Worm (Caenorhabditis elegans) whole organism, L4 larva: Measurements from ENCODE around the gene gcy-21.

Source experiments
- ZK546.5 ChIP-seq, 2 experiments: sonication (generic microtip); optimal IDR thresholded peaks; 2 replicates each; lab custom pipeline; 2017; ENCODE audit warnings: missing biosample characterization in 2 of 2, missing genetic modification characterization in 2 of 2
- ama-1 ChIP-seq: fragments of 150-350 bp; optimal IDR thresholded peaks from 2 replicates; lab custom pipeline; 2014; ENCODE audit warnings: inconsistent platforms, mixed read lengths
- egl-27 ChIP-seq: sonication (generic microtip); optimal IDR thresholded peaks from 3 replicates; lab custom pipeline; 2017; ENCODE audit warnings: missing biosample characterization, missing genetic modification reagents, missing genetic modification characterization
- fos-1 ChIP-seq: fragments of 150-350 bp; optimal IDR thresholded peaks from 2 replicates; lab custom pipeline; 2014; ENCODE audit warnings: missing biosample characterization, missing genetic modification characterization
- gei-8 ChIP-seq: fragments of 200-800 bp; sonication (Bioruptor generic); optimal IDR thresholded peaks from 2 replicates; lab custom pipeline; 2018; ENCODE audit warnings: mild to moderate bottlenecking, missing genetic modification characterization, missing compliant biosample characterization
- lin-13 ChIP-seq: fragments of 150-350 bp; optimal IDR thresholded peaks from 2 replicates; lab custom pipeline; 2014; ENCODE audit warnings: missing biosample characterization, missing genetic modification reagents, missing genetic modification characterization
- madf-5 ChIP-seq, 2 experiments: fragments of 200-800 bp; sonication (Bioruptor generic); IDR thresholded peaks; 2 replicates each; pipeline ENCODE4 v1.3.6; 2022; ENCODE audit warnings: missing compliant biosample characterization in 2 of 2, missing genetic modification characterization in 2 of 2
- nhr-6 ChIP-seq: fragments of 150-350 bp; optimal IDR thresholded peaks from 2 replicates; lab custom pipeline; 2014; ENCODE audit warnings: missing biosample characterization, missing genetic modification characterization
- nhr-76 ChIP-seq: fragments of 150-350 bp; optimal IDR thresholded peaks from 2 replicates; lab custom pipeline; 2014; ENCODE audit warnings: missing biosample characterization, missing genetic modification characterization
- pha-4 ChIP-seq, 2 experiments: fragments of 150-350 bp in 1 of 2; fragments of 200-800 bp in 1 of 2; sonication (Bioruptor generic) in 1 of 2; IDR thresholded peaks in 1 of 2; optimal IDR thresholded peaks in 1 of 2; 2 replicates each; pipeline versions ENCODE4 v1.3.6 to Lab custom; 2014 to 2022; ENCODE audit warnings: missing genetic modification characterization in 2 of 2, missing genetic modification reagents in 2 of 2, missing biosample characterization in 1 of 2, missing compliant biosample characterization in 1 of 2
- snpc-1.2 ChIP-seq: fragments of 200-800 bp; sonication (Bioruptor generic); IDR thresholded peaks from 2 replicates; pipeline ENCODE4 v1.3.6; 2022; ENCODE audit warnings: missing genetic modification reagents, missing genetic modification characterization, missing compliant biosample characterization
- vab-7 ChIP-seq: fragments of 200-800 bp; sonication (Bioruptor generic); IDR thresholded peaks from 2 replicates; pipeline ENCODE4 v1.3.6; 2022; ENCODE audit warnings: missing genetic modification reagents, missing genetic modification characterization, missing compliant biosample characterization
- zag-1 ChIP-seq: fragments of 150-350 bp; optimal IDR thresholded peaks from 2 replicates; lab custom pipeline; 2014; ENCODE audit warnings: missing biosample characterization, missing genetic modification characterization
- ztf-11 ChIP-seq: fragments of 150-350 bp; optimal IDR thresholded peaks from 2 replicates; lab custom pipeline; 2014; ENCODE audit warnings: missing biosample characterization, missing genetic modification characterization

DNA sequence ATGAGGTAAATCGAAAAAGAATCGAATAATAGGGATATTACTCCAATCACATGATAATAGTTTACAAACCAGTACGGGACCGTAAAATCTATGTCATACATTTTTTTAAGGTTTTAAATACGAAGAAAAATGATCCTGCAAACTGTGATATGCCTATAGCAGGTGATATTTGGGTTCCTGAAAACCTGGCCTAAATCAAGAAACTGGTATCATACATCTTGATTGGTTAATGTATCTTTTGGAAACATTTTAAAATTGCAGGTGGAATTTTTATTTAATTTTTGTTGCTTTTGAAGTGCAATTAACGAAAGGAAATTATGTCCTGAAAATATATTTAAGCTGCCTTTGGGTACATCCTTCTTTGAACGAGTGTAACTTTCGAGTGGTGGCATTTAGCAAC lies 40.8 kb downstream of the gcy-21 start, which contains the start of gene sri-61:
- TF ChIP-seq egl-27 (tag; lab: Kevin White, UChicago) (no peak), ama-1 (lab: Kevin White, UChicago) (no peak), zag-1 (no peak), ztf-11 (no peak), vab-7 (GFP tag; lab: Robert Waterston, UW) (no peak), snpc-1.2 (GFP tag; lab: Robert Waterston, UW) (no peak), fos-1 (no peak), gei-8 (no peak), madf-5 (GFP tag; IDR thresholded peaks at IDR 0.05; lab: Robert Waterston, UW) (no peak), nhr-6 (no peak), lin-13 (no peak), nhr-76 (tag; lab: Kevin White, UChicago) (no peak), ZK546.5 (tag; optimal IDR thresholded peaks at IDR 0.05; lab: Kevin White, UChicago) (no peak), pha-4 (GFP tag; IDR thresholded peaks at IDR 0.05; lab: Robert Waterston, UW) (no peak), pha-4 (tag; optimal IDR thresholded peaks at IDR 0.05; lab: Kevin White, UChicago) (no peak)
